Fruit fly (Drosophila melanogaster) whole organism, wandering third instar larva: ENCODE data around the gene CG14721.

ENCODE experiments used
- Abd-B ChIP-seq: fragments of >200 bp; optimal IDR thresholded peaks from 2 replicates; lab custom pipeline; 2017; ENCODE audit warnings: missing biosample characterization, missing genetic modification characterization
- CG32264 ChIP-seq: fragments of 200-800 bp; sonication (Bioruptor generic); optimal IDR thresholded peaks from 2 replicates; lab custom pipeline; 2016; ENCODE audit warnings: missing biosample characterization, missing genetic modification characterization
- CG9705 ChIP-seq: fragments of 200-800 bp; sonication (Bioruptor generic); optimal IDR thresholded peaks from 2 replicates; lab custom pipeline; 2018; ENCODE audit warnings: missing biosample characterization, mild to moderate bottlenecking, missing genetic modification characterization
- CrebA ChIP-seq: fragments of 200-800 bp; sonication (Bioruptor generic); optimal IDR thresholded peaks from 2 replicates; lab custom pipeline; 2016; ENCODE audit warnings: missing biosample characterization, mild to moderate bottlenecking, missing genetic modification characterization, borderline replicate concordance
- Dfd ChIP-seq: fragments of >200 bp; optimal IDR thresholded peaks from 2 replicates; lab custom pipeline; 2017; ENCODE audit warnings: missing biosample characterization, missing genetic modification characterization
- Dif ChIP-seq: fragments of 200-275, 200-300 bp; sonication (Bioruptor generic); optimal IDR thresholded peaks from 2 replicates; lab custom pipeline; 2018; ENCODE audit warnings: missing biosample characterization, missing genetic modification characterization; ENCODE audit not compliant: partially characterized antibody
- GATAd ChIP-seq: sonication (Bioruptor generic); optimal IDR thresholded peaks from 2 replicates; lab custom pipeline; 2016; ENCODE audit warnings: missing biosample characterization, missing genetic modification characterization
- HLH106 ChIP-seq: fragments of 200-800 bp; optimal IDR thresholded peaks from 3 replicates; lab custom pipeline; 2019; ENCODE audit warnings: missing biosample characterization, mild to moderate bottlenecking, missing genetic modification characterization, moderate library complexity
- Hnf4 ChIP-seq: fragments of 200-800 bp; sonication (Bioruptor generic); optimal IDR thresholded peaks from 2 replicates; lab custom pipeline; 2016; ENCODE audit warnings: missing biosample characterization, mild to moderate bottlenecking, missing genetic modification characterization
- Hr78 ChIP-seq: fragments of >200 bp; optimal IDR thresholded peaks from 2 replicates; lab custom pipeline; 2017; ENCODE audit warnings: missing biosample characterization, missing genetic modification characterization
- Hr83 ChIP-seq: fragments of 200-300 bp; sonication (Bioruptor generic); optimal IDR thresholded peaks from 2 replicates; lab custom pipeline; 2016; ENCODE audit warnings: missing biosample characterization, mild to moderate bottlenecking, missing genetic modification characterization, moderate library complexity; ENCODE audit not compliant: poor library complexity, severe bottlenecking
- Jra ChIP-seq: sonication (Bioruptor generic); optimal IDR thresholded peaks from 2 replicates; lab custom pipeline; 2016; ENCODE audit warnings: missing biosample characterization, missing genetic modification characterization
- Mio ChIP-seq: sonication (Bioruptor generic); optimal IDR thresholded peaks from 2 replicates; lab custom pipeline; 2016; ENCODE audit warnings: missing biosample characterization, missing genetic modification characterization
- Myc ChIP-seq: fragments of >200 bp; optimal IDR thresholded peaks from 2 replicates; lab custom pipeline; 2017
- N ChIP-seq: fragments of >200 bp; optimal IDR thresholded peaks from 2 replicates; lab custom pipeline; 2018; ENCODE audit warnings: missing biosample characterization, missing external identifiers, missing genetic modification characterization
- OdsH ChIP-seq: fragments of 200-800 bp; sonication (Bioruptor generic); optimal IDR thresholded peaks from 2 replicates; lab custom pipeline; 2016; ENCODE audit warnings: missing biosample characterization, mild to moderate bottlenecking, missing genetic modification characterization
- Rel ChIP-seq, 2 experiments: fragments of 200-800 bp; sonication (Bioruptor generic) in 1 of 2; optimal IDR thresholded peaks; 2 replicates in 1 of 2; 3 replicates in 1 of 2; lab custom pipeline; 2016 to 2019; ENCODE audit warnings: mild to moderate bottlenecking in 2 of 2, missing biosample characterization in 2 of 2, missing genetic modification characterization in 2 of 2, moderate library complexity in 1 of 2
- Sp1 ChIP-seq: fragments of 200-800 bp; sonication (Bioruptor generic); optimal IDR thresholded peaks from 3 replicates; lab custom pipeline; 2019; ENCODE audit warnings: missing biosample characterization, mild to moderate bottlenecking, missing genetic modification characterization, moderate library complexity
- Vsx2 ChIP-seq: fragments of 200-300, 225-300 bp; sonication (Bioruptor generic); optimal IDR thresholded peaks from 2 replicates; lab custom pipeline; 2018; ENCODE audit warnings: missing biosample characterization, missing genetic modification characterization; ENCODE audit not compliant: partially characterized antibody
- br ChIP-seq: fragments of 200-800 bp; sonication (Bioruptor generic); optimal IDR thresholded peaks from 2 replicates; lab custom pipeline; 2016; ENCODE audit warnings: missing biosample characterization, missing genetic modification characterization
- brk ChIP-seq: fragments of 200-800 bp; sonication (Bioruptor generic); optimal IDR thresholded peaks from 2 replicates; lab custom pipeline; 2016; ENCODE audit warnings: missing biosample characterization, mild to moderate bottlenecking, missing genetic modification characterization
- dl ChIP-seq, 2 experiments: fragments of 175-275, 200-275 bp in 1 of 2; fragments of 200-275 bp in 1 of 2; sonication (Bioruptor generic); optimal IDR thresholded peaks; lab custom pipeline; 2018; ENCODE audit warnings: mild to moderate bottlenecking in 2 of 2, missing biosample characterization in 2 of 2, missing genetic modification characterization in 2 of 2, moderate library complexity in 2 of 2; ENCODE audit not compliant: partially characterized antibody in 2 of 2, insufficient read depth in 1 of 2
- dmrt93B ChIP-seq: fragments of 200-800 bp; sonication (Bioruptor generic); optimal IDR thresholded peaks from 2 replicates; lab custom pipeline; 2018; ENCODE audit warnings: missing biosample characterization, mild to moderate bottlenecking, missing genetic modification characterization
- dsf ChIP-seq: sonication (Bioruptor generic); optimal IDR thresholded peaks from 2 replicates; lab custom pipeline; 2016; ENCODE audit warnings: missing biosample characterization, missing genetic modification characterization, borderline replicate concordance
- ey ChIP-seq: fragments of 200-800 bp; sonication (Bioruptor generic); optimal IDR thresholded peaks from 2 replicates; lab custom pipeline; 2016; ENCODE audit warnings: missing biosample characterization, missing genetic modification characterization
- foxo ChIP-seq, 2 experiments: fragments of 200-800 bp; sonication (Bioruptor generic); optimal IDR thresholded peaks; 2 replicates in 1 of 2; 3 replicates in 1 of 2; lab custom pipeline; 2016 to 2017; ENCODE audit warnings: missing biosample characterization in 2 of 2, missing genetic modification characterization in 2 of 2
- fru ChIP-seq: fragments of 200-800 bp; sonication (Bioruptor generic); optimal IDR thresholded peaks from 3 replicates; lab custom pipeline; 2016; ENCODE audit warnings: missing biosample characterization, mild to moderate bottlenecking, missing genetic modification characterization
- h ChIP-seq: fragments of 200-800 bp; sonication (Bioruptor generic); optimal IDR thresholded peaks from 3 replicates; lab custom pipeline; 2016; ENCODE audit warnings: missing biosample characterization, mild to moderate bottlenecking, missing genetic modification characterization
- jim ChIP-seq: fragments of 175-275, 200-325 bp; sonication (Bioruptor generic); optimal IDR thresholded peaks from 2 replicates; lab custom pipeline; 2016; ENCODE audit warnings: missing biosample characterization, mild to moderate bottlenecking, missing genetic modification characterization
- lola ChIP-seq: fragments of >200 bp; optimal IDR thresholded peaks from 2 replicates; lab custom pipeline; 2017; ENCODE audit warnings: missing biosample characterization, missing genetic modification characterization
- pan ChIP-seq: fragments of >200 bp; optimal IDR thresholded peaks from 2 replicates; lab custom pipeline; 2017
- psq ChIP-seq: fragments of 200-800 bp; sonication (Bioruptor generic); optimal IDR thresholded peaks from 3 replicates; lab custom pipeline; 2017; ENCODE audit warnings: missing biosample characterization, mild to moderate bottlenecking, missing genetic modification characterization, moderate library complexity
- rgr ChIP-seq: fragments of 200-800 bp; sonication (Bioruptor generic); optimal IDR thresholded peaks from 3 replicates; lab custom pipeline; 2016; ENCODE audit warnings: missing biosample characterization, mild to moderate bottlenecking, missing genetic modification characterization
- sage ChIP-seq: fragments of 200-800 bp; sonication (Bioruptor generic); optimal IDR thresholded peaks from 2 replicates; lab custom pipeline; 2016; ENCODE audit warnings: missing biosample characterization, mild to moderate bottlenecking, missing genetic modification characterization
- sv ChIP-seq: fragments of 200-800 bp; sonication (Bioruptor generic); optimal IDR thresholded peaks from 3 replicates; lab custom pipeline; 2016; ENCODE audit warnings: missing biosample characterization, missing genetic modification characterization
- tai ChIP-seq: sonication (Bioruptor generic); optimal IDR thresholded peaks from 2 replicates; lab custom pipeline; 2016; ENCODE audit warnings: missing biosample characterization, missing genetic modification characterization
- usp ChIP-seq: fragments of >200 bp; optimal IDR thresholded peaks from 2 replicates; lab custom pipeline; 2017; ENCODE audit warnings: missing biosample characterization, missing genetic modification characterization
- woc ChIP-seq: sonication (Bioruptor generic); optimal IDR thresholded peaks from 2 replicates; lab custom pipeline; 2016; ENCODE audit warnings: missing biosample characterization, mild to moderate bottlenecking, missing genetic modification characterization

CG14721 gene

dm6 chr3R:11761718-11762117, 26.5 kb downstream of the CG14721 start:
- no peak for TF ChIP-seq fru (GFP tag; lab: Kevin White, UChicago)
- no peak for TF ChIP-seq Rel (GFP tag; optimal IDR thresholded peaks at IDR 0.05; lab: Kevin White, UChicago)
- TF ChIP-seq Rel (tag; optimal IDR thresholded peaks at IDR 0.05; lab: Kevin White, UChicago), result peak; percentile 36
- no peak for TF ChIP-seq dsf (GFP tag; lab: Kevin White, UChicago)
- TF ChIP-seq rgr, result peak; percentile 85

DNA sequence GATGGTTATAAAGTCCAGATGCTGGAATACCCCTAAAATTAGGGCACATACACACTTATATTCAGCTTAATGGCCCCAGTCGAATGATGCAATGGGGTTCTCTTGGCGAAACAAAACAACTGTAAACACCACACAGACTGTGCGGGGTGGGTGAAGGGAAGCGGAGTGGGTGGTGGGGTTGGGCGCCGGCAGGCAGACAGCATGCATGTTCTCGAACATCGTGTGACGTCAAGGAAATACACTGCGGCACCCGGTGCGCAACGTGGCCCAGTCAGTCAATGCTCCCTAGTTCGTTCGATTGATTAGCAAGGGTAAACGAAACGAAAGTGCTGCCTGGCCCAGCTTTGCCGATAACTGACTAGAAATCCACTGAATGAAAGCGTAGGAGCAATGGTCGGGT, 27.3 kb downstream of the CG14721 start:
- no peak for TF ChIP-seq Dfd
- no peak for TF ChIP-seq Rel (GFP tag; optimal IDR thresholded peaks at IDR 0.05; lab: Kevin White, UChicago)
- TF ChIP-seq Rel (tag; optimal IDR thresholded peaks at IDR 0.05; lab: Kevin White, UChicago), result peak; percentile 29

DNA sequence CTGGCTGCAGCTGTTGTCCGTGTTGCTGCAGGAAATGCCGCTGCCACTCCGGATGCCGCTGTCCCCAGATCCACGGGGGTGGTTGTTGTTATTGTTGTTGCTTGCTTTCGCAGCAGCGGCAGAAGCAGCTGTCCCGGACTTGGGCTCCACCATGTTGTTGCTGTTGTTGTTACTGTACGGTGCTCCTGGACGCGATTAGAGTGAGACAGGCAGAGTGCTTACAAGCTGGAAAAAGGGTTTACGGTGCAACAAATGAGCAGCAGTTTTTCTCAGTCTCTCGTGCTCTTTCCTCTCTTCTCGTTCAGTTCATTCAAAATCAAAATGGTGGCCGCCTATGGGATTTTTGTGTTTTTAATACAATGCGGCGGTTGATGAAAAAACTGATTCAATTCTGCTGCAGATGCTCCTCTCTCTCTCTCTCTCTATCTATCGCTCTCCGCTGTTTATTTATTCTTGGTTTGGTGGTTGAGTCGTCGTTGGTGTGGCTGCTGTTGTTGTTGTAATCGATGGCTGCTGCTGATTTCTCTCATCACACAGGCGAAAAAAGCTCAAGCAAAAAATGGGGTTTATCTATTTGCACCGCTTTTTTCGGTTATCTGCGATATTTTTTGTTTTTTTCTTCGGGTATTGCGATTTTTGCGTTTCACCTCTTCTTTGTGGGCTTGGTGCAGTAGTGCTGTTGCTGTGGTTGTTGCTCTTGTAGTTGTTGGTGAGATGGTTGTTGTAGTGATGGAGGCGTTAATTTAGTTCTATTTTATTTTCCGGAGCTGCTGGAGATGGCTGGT, 28.4 kb downstream of the CG14721 start:
- TF ChIP-seq GATAd (no peak), Jra (GFP tag; lab: Kevin White, UChicago) (no peak), Rel (GFP tag; optimal IDR thresholded peaks at IDR 0.05; lab: Kevin White, UChicago) (no peak), Rel (tag; optimal IDR thresholded peaks at IDR 0.05; lab: Kevin White, UChicago) (peak; percentile 55), Hr78 (no peak), jim (GFP tag; lab: Kevin White, UChicago) (no peak), psq (peak; percentile 26), fru (GFP tag; lab: Kevin White, UChicago) (no peak)

dm6 chr3R:11764279-11764880, 29.1 kb downstream of the CG14721 start, which contains the start of gene Lk6:
Gene Lk6, minus strand, starts transcription at chr3R:11764457.
- TF ChIP-seq CG9705 (GFP tag; lab: Kevin White, UChicago) (peak; percentile 48), dmrt93B (peak; percentile 23), h (peak; percentile 58), Dfd (no peak), Myc (lab: Kevin White, UChicago) (peak; percentile 14), Dif (GFP tag; lab: Kevin White, UChicago) (peak; percentile 72), Mio (GFP tag; lab: Kevin White, UChicago) (no peak), HLH106 (peak; percentile 45), sage (GFP tag; lab: Kevin White, UChicago) (peak; percentile 69), sv (GFP tag; lab: Kevin White, UChicago) (no peak), Vsx2 (no peak), Sp1 (peak; percentile 84), br (GFP tag; lab: Kevin White, UChicago) (peak; percentile 58), Abd-B (no peak), GATAd (no peak), CG32264 (GFP tag; lab: Kevin White, UChicago) (no peak), woc (GFP tag; lab: Kevin White, UChicago) (no peak), Jra (GFP tag; lab: Kevin White, UChicago) (peak; percentile 46), N (GFP tag; lab: Kevin White, UChicago) (no peak), tai (GFP tag; lab: Kevin White, UChicago) (no peak), Hr83 (GFP tag; lab: Kevin White, UChicago) (peak; percentile 53), fru (GFP tag; lab: Kevin White, UChicago) (peak; percentile 57), psq (peak; percentile 13), brk (GFP tag; lab: Kevin White, UChicago) (peak; percentile 70), ey (GFP tag; lab: Kevin White, UChicago) (no peak), CrebA (GFP tag; lab: Kevin White, UChicago) (no peak), usp (GFP tag; lab: Kevin White, UChicago) (no peak), jim (GFP tag; lab: Kevin White, UChicago) (peak; percentile 38), lola (no peak), dsf (GFP tag; lab: Kevin White, UChicago) (no peak), foxo (GFP tag; optimal IDR thresholded peaks at IDR 0.05; lab: Kevin White, UChicago) (peak in 1 of 2 experiments; percentile 52), rgr (peak; percentile 50), Rel (GFP tag; optimal IDR thresholded peaks at IDR 0.05; lab: Kevin White, UChicago) (no peak), Rel (tag; optimal IDR thresholded peaks at IDR 0.05; lab: Kevin White, UChicago) (peak; percentile 65), OdsH (GFP tag; lab: Kevin White, UChicago) (peak; percentile 40), Hnf4 (GFP tag; lab: Kevin White, UChicago) (no peak), Hr78 (no peak), dl (GFP tag; optimal IDR thresholded peaks at IDR 0.05; lab: Kevin White, UChicago; ENCODE audit: insufficient read depth in 1 of 2, partially characterized antibody in 2 of 2) (no peak), pan (lab: Kevin White, UChicago) (no peak)
